Worm (Caenorhabditis elegans): ENCODE data around the gene C47E8.11.

DNA sequence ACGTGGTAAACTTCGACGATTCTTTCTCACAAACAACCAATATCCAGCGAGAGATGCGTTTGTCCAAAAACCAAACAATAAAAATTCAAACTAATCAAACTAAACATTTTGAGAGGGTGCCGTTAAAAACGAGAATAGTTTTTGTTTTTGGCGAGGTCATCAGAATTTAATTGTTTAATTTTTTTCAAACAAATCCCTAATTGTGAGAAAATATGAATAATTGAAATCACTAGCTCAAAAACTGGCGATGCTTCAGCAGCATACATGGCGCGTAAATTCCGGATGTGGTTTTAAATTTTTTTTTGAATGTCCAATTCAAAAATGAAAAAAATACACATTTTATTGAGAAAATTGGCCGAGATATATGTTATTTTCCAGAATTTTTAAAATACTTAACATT lies 31.1 kb downstream of the C47E8.11 start, which contains the start of gene R08A2.1:
- TF ChIP-seq tbx-2 (tag; optimal IDR thresholded peaks at IDR 0.05): no peak
- TF ChIP-seq ceh-48 (tag; optimal IDR thresholded peaks at IDR 0.05): no peak

Data from whole organism, late embryonic.